Worm (Caenorhabditis elegans) whole organism, L1 larva: Measurements from ENCODE around the gene glb-25.

Experiments
- C16A3.4 ChIP-seq: fragments of 150-350 bp; optimal IDR thresholded peaks from 2 replicates; lab custom pipeline; 2014; ENCODE audit warnings: missing biosample characterization, missing genetic modification characterization
- fos-1 ChIP-seq: fragments of 150-350 bp; optimal IDR thresholded peaks from 2 replicates; lab custom pipeline; 2014; ENCODE audit warnings: missing biosample characterization, missing genetic modification characterization
- lin-15B ChIP-seq: fragments of 150-350 bp; sonication (generic microtip); optimal IDR thresholded peaks from 3 replicates; lab custom pipeline; 2014; ENCODE audit warnings: missing biosample characterization, missing genetic modification characterization
- nhr-12 ChIP-seq: sonication (generic microtip); optimal IDR thresholded peaks from 2 replicates; lab custom pipeline; 2017; ENCODE audit warnings: missing biosample characterization, missing genetic modification characterization
- nhr-77 ChIP-seq: fragments of 150-350 bp; optimal IDR thresholded peaks from 2 replicates; lab custom pipeline; 2014; ENCODE audit warnings: missing biosample characterization, missing genetic modification characterization
- pag-3 ChIP-seq: sonication (generic microtip); optimal IDR thresholded peaks from 2 replicates; lab custom pipeline; 2017; ENCODE audit warnings: missing genetic modification characterization, mild to moderate bottlenecking, missing compliant biosample characterization, antibody characterized with exemption, borderline replicate concordance; ENCODE audit not compliant: insufficient read depth
- skn-1 ChIP-seq: fragments of 150-350 bp; optimal IDR thresholded peaks from 2 replicates; lab custom pipeline; 2014; ENCODE audit warnings: missing biosample characterization, missing genetic modification characterization
- unc-130 ChIP-seq: fragments of 150-350 bp; optimal IDR thresholded peaks from 2 replicates; lab custom pipeline; 2017; ENCODE audit warnings: missing biosample characterization, missing genetic modification characterization, inconsistent platforms
- vab-15 ChIP-seq: sonication (generic microtip); optimal IDR thresholded peaks from 2 replicates; lab custom pipeline; 2017; ENCODE audit warnings: missing genotype, mild to moderate bottlenecking, missing genetic modification characterization, missing compliant biosample characterization
- ztf-11 ChIP-seq, 2 experiments: sonication (generic microtip); optimal IDR thresholded peaks; 2 replicates each; lab custom pipeline; 2016 to 2017; ENCODE audit warnings: missing genetic modification characterization in 2 of 2, missing biosample characterization in 1 of 2, missing compliant biosample characterization in 1 of 2
- ztf-4 ChIP-seq: fragments of 150-350 bp; optimal IDR thresholded peaks from 2 replicates; lab custom pipeline; 2014; ENCODE audit warnings: missing biosample characterization, missing genetic modification characterization

DNA sequence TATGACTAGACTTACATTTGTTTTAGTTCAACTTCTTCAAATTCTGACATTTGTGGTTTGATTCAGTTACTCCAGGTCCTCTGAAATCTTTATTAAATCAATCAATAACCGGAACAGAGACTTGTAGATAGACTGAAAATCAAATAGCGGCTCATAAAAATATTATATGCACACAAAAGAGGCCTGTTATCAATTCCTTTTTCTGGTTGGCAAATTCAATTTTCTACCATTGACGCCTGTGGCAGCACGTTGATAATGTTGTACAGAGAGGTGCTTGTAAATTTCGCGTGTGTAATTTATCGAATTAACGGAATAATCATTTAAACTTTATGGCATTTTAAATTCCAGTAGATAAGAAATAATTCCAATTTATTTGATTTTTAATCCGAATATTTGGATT is 48.9 kb downstream of the glb-25 start, which contains the start of gene T08B1.1:
- TF ChIP-seq fos-1 (tag; lab: Kevin White, UChicago) (no peak), ztf-11 (tag; optimal IDR thresholded peaks at IDR 0.05; lab: Kevin White, UChicago) (no peak), C16A3.4 (tag; lab: Kevin White, UChicago) (no peak), skn-1 (tag; lab: Kevin White, UChicago) (no peak), nhr-77 (no peak), nhr-12 (tag; lab: Kevin White, UChicago) (no peak), lin-15B (tag; lab: Kevin White, UChicago) (no peak), unc-130 (no peak), ztf-4 (no peak), vab-15 (tag; lab: Kevin White, UChicago) (no peak), pag-3 (no peak)
